Fruit fly (Drosophila melanogaster) whole organism: ENCODE data around the gene jim.

ENCODE experiments used
- CG8478 ChIP-seq: fragments of >200 bp; optimal IDR thresholded peaks from 2 replicates; lab custom pipeline; 2018; ENCODE audit warnings: inconsistent platforms
- Dll ChIP-seq: fragments of >200 bp; optimal IDR thresholded peaks from 2 replicates; lab custom pipeline; 2017
- EcR ChIP-seq, 2 experiments: fragments of >200 bp; optimal IDR thresholded peaks; 2 replicates each; lab custom pipeline; 2017; ENCODE audit warnings: missing biosample characterization in 2 of 2, missing genetic modification characterization in 2 of 2, missing genetic modification reagents in 2 of 2
- pan ChIP-seq: fragments of >200 bp; optimal IDR thresholded peaks from 2 replicates; lab custom pipeline; 2017
- psq ChIP-seq: fragments of >200 bp; optimal IDR thresholded peaks from 2 replicates; lab custom pipeline; 2017
- usp ChIP-seq: fragments of >200 bp; optimal IDR thresholded peaks from 2 replicates; lab custom pipeline; 2017; ENCODE audit warnings: missing biosample characterization, missing genetic modification characterization, mixed read lengths

Gene jim

DNA sequence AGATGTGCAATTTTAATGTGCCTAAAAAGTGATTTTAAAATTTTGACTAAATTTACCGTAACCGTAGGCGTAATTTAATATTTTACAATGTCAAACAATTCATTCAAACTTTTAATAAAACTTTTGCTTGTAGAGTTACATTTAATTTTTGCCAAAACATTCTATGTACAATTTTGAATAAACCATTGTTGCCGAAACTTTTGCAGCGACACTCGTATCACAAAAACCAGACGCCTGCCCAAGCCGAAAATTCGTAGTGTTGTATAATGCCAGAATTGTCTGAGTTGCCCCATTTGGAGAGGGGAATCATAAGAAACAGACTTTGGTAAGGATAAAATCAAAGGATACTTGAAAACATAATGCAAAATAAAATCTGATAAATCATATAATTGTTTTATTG lies 39.4 kb downstream of the jim start:
- TF ChIP-seq usp (GFP tag; lab: Kevin White, UChicago) = no peak
- no peak for TF ChIP-seq pan (lab: Kevin White, UChicago)
- TF ChIP-seq psq (lab: Kevin White, UChicago) = no peak
- no peak for TF ChIP-seq Dll (lab: Kevin White, UChicago)
- TF ChIP-seq EcR (GFP tag; optimal IDR thresholded peaks at IDR 0.05; lab: Kevin White, UChicago) = no peak
- no peak for TF ChIP-seq CG8478 (lab: Kevin White, UChicago)

- no peak for TF ChIP-seq pan (lab: Kevin White, UChicago)
- no peak for TF ChIP-seq CG8478 (lab: Kevin White, UChicago)
- TF ChIP-seq EcR (GFP tag; optimal IDR thresholded peaks at IDR 0.05; lab: Kevin White, UChicago) = no peak
- TF ChIP-seq usp (GFP tag; lab: Kevin White, UChicago) = no peak
- no peak for TF ChIP-seq psq (lab: Kevin White, UChicago)
- TF ChIP-seq Dll (lab: Kevin White, UChicago) = no peak
These were observed 43.4 kb downstream of the jim start for dm6 chr3L:22791622-22792021.

dm6 chr3L:22787947-22788489 lies 47.0 kb downstream of the jim start, which contains the start of gene CG14448:
TSS of gene CG14448 (plus strand) at chr3L:22788439.
- TF ChIP-seq psq (lab: Kevin White, UChicago) (no peak), pan (lab: Kevin White, UChicago) (no peak), EcR (GFP tag; optimal IDR thresholded peaks at IDR 0.05; lab: Kevin White, UChicago) (no peak), Dll (lab: Kevin White, UChicago) (no peak), usp (GFP tag; lab: Kevin White, UChicago) (no peak), CG8478 (lab: Kevin White, UChicago) (no peak)

DNA sequence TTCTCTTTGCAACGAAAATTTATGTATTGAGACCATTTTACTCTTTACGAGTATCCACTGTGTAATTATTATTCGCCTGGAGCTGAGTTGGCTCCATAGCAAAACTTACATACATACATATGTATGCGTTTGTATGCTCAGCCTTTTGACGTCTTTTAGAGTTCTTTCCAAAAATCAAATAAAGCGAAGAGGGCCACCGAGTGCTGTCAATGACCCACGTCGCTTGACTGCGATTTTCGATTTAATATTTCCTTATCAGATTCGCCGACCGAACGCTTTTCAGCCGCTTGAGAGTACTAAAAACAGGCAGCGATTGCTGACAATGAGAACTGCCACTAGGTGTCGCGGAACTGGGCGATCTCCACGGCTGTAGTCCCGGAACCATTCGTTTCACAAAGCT lies 60.5 kb downstream of the jim start:
- TF ChIP-seq pan (lab: Kevin White, UChicago) (no peak), psq (lab: Kevin White, UChicago) (no peak), CG8478 (lab: Kevin White, UChicago) (no peak), Dll (lab: Kevin White, UChicago) (no peak), EcR (GFP tag; optimal IDR thresholded peaks at IDR 0.05; lab: Kevin White, UChicago) (no peak), usp (GFP tag; lab: Kevin White, UChicago) (no peak)

DNA sequence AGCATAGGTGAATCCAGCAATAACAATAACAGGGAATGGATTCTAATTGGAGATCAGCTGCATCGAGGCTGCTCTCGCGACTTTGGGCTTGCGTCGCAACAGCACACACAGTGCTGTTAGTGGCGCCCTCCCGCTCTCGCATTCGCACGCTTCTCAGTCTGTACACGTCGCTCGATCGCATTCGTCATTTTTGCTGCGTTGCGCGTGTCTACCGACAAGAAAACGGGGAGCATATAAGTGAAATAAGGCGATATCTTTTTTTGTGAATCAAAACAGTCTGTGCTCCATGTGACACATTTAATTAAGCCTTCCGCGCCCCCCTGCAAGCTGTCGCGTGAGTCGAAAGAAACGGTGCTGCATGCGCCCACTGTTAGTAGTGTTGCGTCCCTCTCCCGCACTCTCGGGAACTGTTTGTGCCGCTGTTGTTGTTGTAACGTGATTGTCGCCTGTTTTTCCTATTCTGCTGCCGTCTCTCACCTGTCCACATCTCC lies 61.6 kb downstream of the jim start:
- TF ChIP-seq EcR (GFP tag; optimal IDR thresholded peaks at IDR 0.05; lab: Kevin White, UChicago) (no peak), pan (lab: Kevin White, UChicago) (no peak), CG8478 (lab: Kevin White, UChicago) (no peak), psq (lab: Kevin White, UChicago) (no peak), Dll (lab: Kevin White, UChicago) (no peak), usp (GFP tag; lab: Kevin White, UChicago) (no peak)

DNA sequence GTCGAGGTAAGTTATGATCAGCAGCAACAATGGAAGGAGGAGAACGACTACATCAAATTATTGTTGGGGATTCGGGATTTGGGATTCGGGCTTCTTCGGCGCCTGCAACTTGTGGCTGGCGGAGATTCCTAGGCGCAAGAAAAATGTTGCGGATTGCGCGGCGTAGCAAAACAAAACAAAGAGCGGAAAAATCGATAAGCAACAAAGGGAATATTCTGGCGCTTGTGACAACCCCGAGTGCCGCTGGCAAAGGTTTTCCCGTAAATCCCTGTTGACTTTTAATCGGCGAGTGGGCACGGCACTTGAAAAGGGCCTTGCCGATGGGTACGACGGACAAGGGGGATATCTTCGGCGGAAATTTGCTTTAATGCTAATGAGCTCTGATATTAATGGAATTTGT lies 85.0 kb downstream of the jim start:
- no peak for TF ChIP-seq Dll (lab: Kevin White, UChicago)
- no peak for TF ChIP-seq CG8478 (lab: Kevin White, UChicago)
- no peak for TF ChIP-seq usp (GFP tag; lab: Kevin White, UChicago)
- no peak for TF ChIP-seq psq (lab: Kevin White, UChicago)
- no peak for TF ChIP-seq EcR (GFP tag; optimal IDR thresholded peaks at IDR 0.05; lab: Kevin White, UChicago)
- TF ChIP-seq pan (lab: Kevin White, UChicago) = no peak

DNA sequence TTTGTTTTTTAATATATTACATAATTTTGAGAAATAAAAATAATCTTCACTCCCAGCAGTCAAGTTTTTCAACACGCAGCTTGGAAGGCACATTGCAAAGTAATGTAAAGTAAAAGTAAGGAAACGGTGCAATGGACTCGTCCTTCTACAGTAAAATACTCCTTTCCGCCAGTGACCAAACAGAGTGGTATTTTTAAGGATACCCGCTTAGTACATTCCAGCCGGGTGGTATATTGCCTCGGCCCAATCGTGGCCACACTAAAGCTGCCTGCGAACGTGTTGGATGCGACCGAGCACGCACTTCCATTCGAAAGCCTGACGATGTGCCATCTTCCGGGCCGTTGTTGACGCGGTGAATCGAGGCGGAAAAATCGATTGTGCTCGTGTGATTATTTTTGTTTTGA lies 85.8 kb downstream of the jim start, which contains the start of gene SPoCk:
Gene SPoCk, plus strand, starts transcription at position 298 of the 404 bp plus-strand sequence.
- no peak for TF ChIP-seq psq (lab: Kevin White, UChicago)
- TF ChIP-seq EcR (GFP tag; optimal IDR thresholded peaks at IDR 0.05; lab: Kevin White, UChicago) = no peak

DNA sequence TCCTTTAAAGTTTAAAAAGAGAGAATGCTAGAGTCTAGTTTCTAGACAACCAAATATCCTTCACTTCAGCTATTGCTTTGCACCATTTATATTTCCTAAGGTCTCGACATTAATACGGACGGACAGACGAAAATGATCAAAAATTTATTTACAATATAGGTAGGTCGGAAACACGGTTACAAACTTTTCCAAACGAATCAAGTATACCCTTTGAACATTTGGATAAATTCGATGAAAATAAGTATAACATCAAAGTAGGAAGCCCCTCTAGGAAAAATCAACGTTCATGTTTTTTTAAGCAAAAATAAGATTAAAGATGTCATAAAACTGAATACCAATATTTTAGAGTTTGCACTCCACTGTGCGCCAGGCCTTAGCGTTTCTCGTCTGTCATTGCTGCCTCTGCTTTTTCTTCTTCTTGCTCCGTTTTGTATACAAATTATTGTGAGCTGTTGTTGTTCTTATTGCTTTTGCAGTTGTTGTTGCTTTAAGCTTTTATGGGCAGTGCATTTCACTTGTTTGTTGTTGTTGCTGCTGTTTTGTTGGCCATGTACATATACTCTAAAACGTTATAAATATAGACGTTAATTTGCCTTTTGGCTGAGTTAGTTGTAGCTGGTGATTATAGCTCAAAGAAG lies 91.9 kb downstream of the jim start:
- TF ChIP-seq pan (lab: Kevin White, UChicago) (no peak), CG8478 (lab: Kevin White, UChicago) (no peak), EcR (GFP tag; optimal IDR thresholded peaks at IDR 0.05; lab: Kevin White, UChicago) (no peak), usp (GFP tag; lab: Kevin White, UChicago) (no peak), psq (lab: Kevin White, UChicago) (no peak), Dll (lab: Kevin White, UChicago) (no peak)

dm6 chr3L:22742121-22742531 lies 92.9 kb downstream of the jim start:
- TF ChIP-seq CG8478 (lab: Kevin White, UChicago) = no peak
- no peak for TF ChIP-seq EcR (GFP tag; optimal IDR thresholded peaks at IDR 0.05; lab: Kevin White, UChicago)
- TF ChIP-seq pan (lab: Kevin White, UChicago) = no peak
- TF ChIP-seq psq (lab: Kevin White, UChicago) = no peak
- TF ChIP-seq Dll (lab: Kevin White, UChicago) = no peak
- no peak for TF ChIP-seq usp (GFP tag; lab: Kevin White, UChicago)

- no peak for TF ChIP-seq psq (lab: Kevin White, UChicago)
- no peak for TF ChIP-seq CG8478 (lab: Kevin White, UChicago)
- TF ChIP-seq Dll (lab: Kevin White, UChicago) = no peak
- no peak for TF ChIP-seq pan (lab: Kevin White, UChicago)
- no peak for TF ChIP-seq usp (GFP tag; lab: Kevin White, UChicago)
- TF ChIP-seq EcR (GFP tag; optimal IDR thresholded peaks at IDR 0.05; lab: Kevin White, UChicago) = no peak
These were observed 93.4 kb downstream of the jim start, which contains the start of gene CG7369 for dm6 chr3L:22741389-22742120. TSS of gene CG7369 (plus strand) at chr3L:22741793.
